Fruit fly (Drosophila melanogaster) whole organism, pupa: ENCODE measurements around the gene ind.

Experiments
- CG10348 ChIP-seq: fragments of 200-800 bp; sonication (Bioruptor generic); IDR thresholded peaks from 2 replicates; pipeline ENCODE4 v1.3.6; 2022; ENCODE audit warnings: missing biosample characterization, missing genetic modification characterization
- CG12605 ChIP-seq: fragments of 200-800 bp; sonication (Bioruptor generic); IDR thresholded peaks from 2 replicates; pipeline ENCODE4 v1.3.6; 2022; ENCODE audit warnings: missing biosample characterization, missing genetic modification characterization
- CG13204 ChIP-seq: fragments of 200-800 bp; sonication (Bioruptor generic); optimal IDR thresholded peaks from 2 replicates; lab custom pipeline; 2018; ENCODE audit warnings: missing biosample characterization, mild to moderate bottlenecking, missing genetic modification characterization, moderate library complexity
- CG14655 ChIP-seq: fragments of 200-800 bp; sonication (Bioruptor generic); optimal IDR thresholded peaks from 3 replicates; lab custom pipeline; 2017; ENCODE audit warnings: mild to moderate bottlenecking, missing biosample characterization, missing genetic modification reagents, missing genetic modification characterization
- CG15710 ChIP-seq: fragments of 200-800 bp; sonication (Bioruptor generic); optimal IDR thresholded peaks from 2 replicates; lab custom pipeline; 2018; ENCODE audit warnings: missing biosample characterization, mild to moderate bottlenecking, missing genetic modification characterization, moderate library complexity
- CG17806 ChIP-seq: fragments of 200-800 bp; sonication (Bioruptor generic); optimal IDR thresholded peaks from 2 replicates; lab custom pipeline; 2018; ENCODE audit warnings: missing biosample characterization, mild to moderate bottlenecking, missing genetic modification characterization, moderate library complexity
- CG32121 ChIP-seq: fragments of 200-800 bp; sonication (Bioruptor generic); IDR thresholded peaks from 2 replicates; pipeline ENCODE4 v1.3.6; 2022; ENCODE audit warnings: missing biosample characterization, missing genetic modification characterization
- CG34367 ChIP-seq: fragments of 200-800 bp; sonication (Bioruptor generic); optimal IDR thresholded peaks from 2 replicates; lab custom pipeline; 2018; ENCODE audit warnings: missing biosample characterization, mild to moderate bottlenecking, missing genetic modification characterization
- CG4496 ChIP-seq: fragments of 200-800 bp; sonication (Bioruptor generic); IDR thresholded peaks from 3 replicates; pipeline ENCODE4 v1.3.6; 2022; ENCODE audit warnings: missing biosample characterization, missing genetic modification characterization
- CG8159 ChIP-seq: fragments of 200-800 bp; sonication (Bioruptor generic); optimal IDR thresholded peaks from 3 replicates; lab custom pipeline; 2018; ENCODE audit warnings: missing biosample characterization, mild to moderate bottlenecking, missing genetic modification characterization, moderate library complexity
- CG8301 ChIP-seq: fragments of 200-800 bp; sonication (Bioruptor generic); optimal IDR thresholded peaks from 2 replicates; lab custom pipeline; 2018; ENCODE audit warnings: missing biosample characterization, mild to moderate bottlenecking, missing genetic modification characterization
- CG9948 ChIP-seq: fragments of 200-800 bp; sonication (Bioruptor generic); optimal IDR thresholded peaks from 2 replicates; lab custom pipeline; 2018; ENCODE audit warnings: missing biosample characterization, mild to moderate bottlenecking, missing genetic modification characterization, moderate library complexity
- D1 ChIP-seq: fragments of 200-800 bp; sonication (Bioruptor generic); optimal IDR thresholded peaks from 2 replicates; lab custom pipeline; 2018; ENCODE audit warnings: missing biosample characterization, mild to moderate bottlenecking, missing genetic modification characterization, moderate library complexity
- EcR ChIP-seq: fragments of 200-800 bp; sonication (Bioruptor generic); optimal IDR thresholded peaks from 3 replicates; lab custom pipeline; 2019; ENCODE audit warnings: missing biosample characterization, missing genetic modification characterization, mild to moderate bottlenecking, moderate library complexity, missing genetic modification reagents
- Ets98B ChIP-seq: fragments of 200-800 bp; sonication (Bioruptor generic); IDR thresholded peaks from 2 replicates; pipeline ENCODE4 v1.3.6; 2022; ENCODE audit warnings: missing biosample characterization, missing genetic modification characterization
- Pif1A ChIP-seq: fragments of 200-800 bp; sonication (Bioruptor generic); optimal IDR thresholded peaks from 3 replicates; lab custom pipeline; 2016; ENCODE audit warnings: missing biosample characterization, missing genetic modification characterization
- Pif1B ChIP-seq: fragments of 200-800 bp; sonication (Bioruptor generic); optimal IDR thresholded peaks from 3 replicates; lab custom pipeline; 2016; ENCODE audit warnings: missing biosample characterization, missing genetic modification characterization
- Snoo ChIP-seq: fragments of 200-800 bp; sonication (Bioruptor generic); optimal IDR thresholded peaks from 3 replicates; lab custom pipeline; 2017; ENCODE audit warnings: missing biosample characterization, mild to moderate bottlenecking, missing genetic modification characterization, inconsistent platforms
- fd96Ca ChIP-seq: fragments of 200-800 bp; sonication (Bioruptor generic); IDR thresholded peaks from 3 replicates; pipeline ENCODE4 v1.3.6; 2022; ENCODE audit warnings: missing biosample characterization, missing genetic modification characterization
- gl ChIP-seq: fragments of 200-800 bp; sonication (Bioruptor generic); optimal IDR thresholded peaks from 2 replicates; lab custom pipeline; 2018; ENCODE audit warnings: missing biosample characterization, mild to moderate bottlenecking, missing genetic modification characterization
- rn ChIP-seq: fragments of 200-800 bp; sonication (Bioruptor generic); IDR thresholded peaks from 2 replicates; pipeline ENCODE4 v1.3.6; 2022; ENCODE audit warnings: missing biosample characterization, missing genetic modification characterization

ind gene

DNA sequence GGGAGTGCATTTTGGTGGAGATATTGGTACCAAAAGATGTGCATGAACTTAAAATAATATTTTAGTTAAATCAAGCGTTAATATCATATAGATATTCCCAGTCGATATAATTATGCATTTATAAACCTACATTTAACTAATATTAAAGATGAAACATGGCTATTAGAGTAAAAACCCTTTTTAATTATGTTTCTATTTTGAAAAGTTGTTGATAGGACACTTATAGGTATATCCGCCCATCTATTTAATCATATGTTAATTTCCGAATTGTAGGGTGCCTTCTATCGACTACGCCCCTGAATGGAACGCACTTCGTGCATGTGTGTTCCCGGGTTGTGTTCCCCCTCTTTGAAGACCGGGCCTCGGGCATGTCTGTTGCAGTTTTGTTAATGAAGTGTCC lies 38.0 kb downstream of the ind start:
- TF ChIP-seq fd96Ca (GFP tag; lab: Robert Waterston, UW) (no peak), EcR (GFP tag; lab: Kevin White, UChicago) (no peak), CG13204 (GFP tag; lab: Kevin White, UChicago) (no peak), Ets98B (no peak), CG8301 (tag; lab: Kevin White, UChicago) (peak; percentile 57), CG12605 (GFP tag; lab: Robert Waterston, UW) (no peak), gl (tag; lab: Kevin White, UChicago) (no peak), CG4496 (GFP tag; lab: Robert Waterston, UW) (no peak), CG9948 (tag; lab: Kevin White, UChicago) (peak; percentile 68), CG15710 (peak; percentile 65), Pif1B (peak; percentile 46), Pif1A (GFP tag; lab: Kevin White, UChicago) (peak; percentile 49), CG10348 (GFP tag; lab: Robert Waterston, UW) (no peak), D1 (tag; lab: Kevin White, UChicago) (peak; percentile 0), CG32121 (GFP tag; lab: Robert Waterston, UW) (no peak), CG34367 (peak; percentile 47), rn (GFP tag; lab: Robert Waterston, UW) (no peak), CG17806 (peak; percentile 59), Snoo (tag; lab: Kevin White, UChicago) (no peak), CG14655 (GFP tag; lab: Kevin White, UChicago) (peak; percentile 70), CG8159 (tag; lab: Kevin White, UChicago) (peak; percentile 71)

DNA sequence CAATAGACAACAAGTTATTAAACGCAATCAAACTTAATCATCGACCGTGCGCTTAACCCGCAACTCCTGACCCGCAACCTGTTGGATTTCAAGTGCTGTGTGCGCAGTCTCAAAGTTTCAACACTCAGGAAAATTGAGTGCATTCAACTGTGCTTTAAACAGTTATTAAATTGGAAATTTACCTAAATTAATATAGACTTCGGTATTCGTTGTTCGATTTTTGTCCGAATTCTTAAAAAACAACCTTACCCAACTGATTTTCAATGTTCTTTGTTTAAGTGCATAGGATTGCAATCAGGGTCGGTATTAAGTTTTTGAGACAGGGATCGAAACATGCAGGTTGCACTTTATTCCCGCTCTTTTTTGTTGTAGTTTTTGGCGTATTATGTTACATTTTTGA lies 38.6 kb downstream of the ind start:
- no peak for TF ChIP-seq EcR (GFP tag; lab: Kevin White, UChicago)
- TF ChIP-seq CG4496 (GFP tag; lab: Robert Waterston, UW) = peak; percentile 77; the same call in 2 of the 3 replicates
- TF ChIP-seq rn (GFP tag; lab: Robert Waterston, UW) = 0 out of 2 replicates have a peak, but pooled peaks have one; percentile 40
- TF ChIP-seq CG12605 (GFP tag; lab: Robert Waterston, UW) = peak; percentile 79
- peak; percentile 61 for TF ChIP-seq CG8159 (tag; lab: Kevin White, UChicago)
- no peak for TF ChIP-seq D1 (tag; lab: Kevin White, UChicago)
- peak; percentile 41 for TF ChIP-seq Pif1A (GFP tag; lab: Kevin White, UChicago)
- peak; percentile 62; the same call in 2 of the 3 replicates for TF ChIP-seq fd96Ca (GFP tag; lab: Robert Waterston, UW)
- TF ChIP-seq CG32121 (GFP tag; lab: Robert Waterston, UW) = peak; percentile 69
- TF ChIP-seq Pif1B = no peak
- TF ChIP-seq CG8301 (tag; lab: Kevin White, UChicago) = peak; percentile 54
- TF ChIP-seq CG14655 (GFP tag; lab: Kevin White, UChicago) = no peak
- TF ChIP-seq CG13204 (GFP tag; lab: Kevin White, UChicago) = no peak
- peak; percentile 45 for TF ChIP-seq CG34367
- peak; percentile 79 for TF ChIP-seq Ets98B
- TF ChIP-seq CG9948 (tag; lab: Kevin White, UChicago) = peak; percentile 61
- TF ChIP-seq gl (tag; lab: Kevin White, UChicago) = no peak
- peak; percentile 58 for TF ChIP-seq CG17806
- no peak for TF ChIP-seq CG10348 (GFP tag; lab: Robert Waterston, UW)
- TF ChIP-seq CG15710 = peak; percentile 37
- TF ChIP-seq Snoo (tag; lab: Kevin White, UChicago) = no peak
- TF ChIP-seq, all 21 proteins: peak for 13

DNA sequence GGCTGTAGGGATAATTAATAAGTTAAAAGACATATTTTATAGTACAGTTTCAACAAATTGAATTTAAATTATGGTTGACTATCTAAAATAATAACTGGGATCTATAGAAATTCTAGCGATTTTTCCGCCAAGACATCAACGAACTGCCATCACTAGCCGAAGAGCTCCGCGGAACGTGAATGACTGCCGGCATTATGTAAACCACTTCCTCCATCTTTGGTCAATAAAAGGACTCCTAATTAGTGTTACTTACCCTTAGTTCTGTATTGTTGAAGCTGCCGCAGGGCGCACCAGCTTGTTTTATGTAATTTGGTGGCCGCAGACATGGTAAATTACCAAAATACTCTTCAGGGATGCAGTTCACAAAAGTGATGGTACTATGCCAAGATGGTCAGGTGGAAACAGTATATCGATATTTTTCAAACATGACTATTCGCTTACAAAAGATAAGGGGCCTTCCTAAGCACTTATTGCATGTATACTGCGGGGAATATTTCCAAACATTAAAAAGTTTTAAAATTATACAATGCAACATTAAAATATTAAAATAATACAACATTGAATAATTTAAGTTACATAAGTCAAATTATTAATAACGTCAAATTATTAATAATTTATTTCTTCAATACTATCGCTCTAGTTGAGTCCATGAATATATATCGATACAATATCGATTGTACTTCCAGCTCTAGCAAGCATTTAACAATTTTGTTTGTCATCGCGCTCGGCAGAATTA lies 44.3 kb downstream of the ind start, which contains the start of the genes mRpL39 and Prosbeta2:
Gene mRpL39 (minus strand): TSS at position 383 of the 736 bp plus-strand sequence.
Gene Prosbeta2 (plus strand): TSS at position 668 of the 736 bp plus-strand sequence.
- peak; percentile 60; the same call in 1 of the 2 replicates for TF ChIP-seq rn (GFP tag; lab: Robert Waterston, UW)
- TF ChIP-seq gl (tag; lab: Kevin White, UChicago) = no peak
- TF ChIP-seq fd96Ca (GFP tag; lab: Robert Waterston, UW) = peak; percentile 23; the same call in 1 of the 3 replicates
- TF ChIP-seq CG13204 (GFP tag; lab: Kevin White, UChicago) = no peak
- no peak for TF ChIP-seq CG14655 (GFP tag; lab: Kevin White, UChicago)
- no peak for TF ChIP-seq CG17806
- no peak for TF ChIP-seq CG34367
- TF ChIP-seq CG4496 (GFP tag; lab: Robert Waterston, UW) = peak; percentile 66; the same call in 1 of the 3 replicates
- TF ChIP-seq D1 (tag; lab: Kevin White, UChicago) = no peak
- TF ChIP-seq Pif1A (GFP tag; lab: Kevin White, UChicago) = no peak
- no peak for TF ChIP-seq CG8301 (tag; lab: Kevin White, UChicago)
- peak; percentile 61 for TF ChIP-seq CG32121 (GFP tag; lab: Robert Waterston, UW)
- no peak for TF ChIP-seq Snoo (tag; lab: Kevin White, UChicago)
- no peak for TF ChIP-seq CG9948 (tag; lab: Kevin White, UChicago)
- peak; percentile 72 for TF ChIP-seq CG8159 (tag; lab: Kevin White, UChicago)
- TF ChIP-seq CG15710 = peak; percentile 0
- TF ChIP-seq CG10348 (GFP tag; lab: Robert Waterston, UW) = no peak
- TF ChIP-seq Pif1B = no peak
- TF ChIP-seq EcR (GFP tag; lab: Kevin White, UChicago) = peak; percentile 24
- no peak for TF ChIP-seq Ets98B
- no peak for TF ChIP-seq CG12605 (GFP tag; lab: Robert Waterston, UW)

- TF ChIP-seq CG12605 (GFP tag; lab: Robert Waterston, UW) = no peak
- no peak for TF ChIP-seq gl (tag; lab: Kevin White, UChicago)
- TF ChIP-seq CG10348 (GFP tag; lab: Robert Waterston, UW) = no peak
- no peak for TF ChIP-seq CG15710
- TF ChIP-seq CG17806 = no peak
- TF ChIP-seq rn (GFP tag; lab: Robert Waterston, UW) = no peak
- no peak for TF ChIP-seq fd96Ca (GFP tag; lab: Robert Waterston, UW)
- no peak for TF ChIP-seq Ets98B
- TF ChIP-seq CG8159 (tag; lab: Kevin White, UChicago) = no peak
- no peak for TF ChIP-seq CG9948 (tag; lab: Kevin White, UChicago)
- TF ChIP-seq CG4496 (GFP tag; lab: Robert Waterston, UW) = no peak
- TF ChIP-seq Pif1B = no peak
- TF ChIP-seq D1 (tag; lab: Kevin White, UChicago) = no peak
- no peak for TF ChIP-seq CG34367
- TF ChIP-seq CG13204 (GFP tag; lab: Kevin White, UChicago) = no peak
- TF ChIP-seq Pif1A (GFP tag; lab: Kevin White, UChicago) = no peak
Observed at dm6 chr3L:14992807-14993206, 50.9 kb downstream of the ind start.
